Worm (Caenorhabditis elegans): ENCODE data around the gene sri-73.
A peak's percentile ranks its signal among the peaks of the same experiment; 100 is the strongest.

Gene sri-73

DNA sequence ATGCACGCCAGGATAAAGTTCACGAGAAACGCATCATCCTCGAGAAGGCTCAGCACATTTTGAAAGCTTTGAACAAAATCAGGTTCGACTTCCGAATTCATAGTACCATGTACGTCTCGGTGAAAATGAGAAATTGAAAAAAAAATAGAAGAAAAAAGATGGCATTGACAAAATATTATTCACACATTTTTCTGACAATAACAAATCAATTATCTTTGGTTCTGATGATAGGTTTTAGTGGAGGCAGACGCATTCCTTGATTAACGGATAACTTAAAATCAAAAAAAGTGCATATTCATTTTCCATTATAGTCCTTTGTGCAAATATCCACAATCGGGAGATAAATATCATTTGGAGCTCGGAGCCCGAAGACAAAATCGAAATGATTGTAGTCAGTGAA, 44.4 kb downstream of the sri-73 start, which contains the start of gene srw-107:
TSS of gene srw-107 (minus strand) at position 101 of the 400 bp plus-strand sequence.
- TF ChIP-seq egl-43 (GFP tag; IDR thresholded peaks at IDR 0.05): no peak

DNA sequence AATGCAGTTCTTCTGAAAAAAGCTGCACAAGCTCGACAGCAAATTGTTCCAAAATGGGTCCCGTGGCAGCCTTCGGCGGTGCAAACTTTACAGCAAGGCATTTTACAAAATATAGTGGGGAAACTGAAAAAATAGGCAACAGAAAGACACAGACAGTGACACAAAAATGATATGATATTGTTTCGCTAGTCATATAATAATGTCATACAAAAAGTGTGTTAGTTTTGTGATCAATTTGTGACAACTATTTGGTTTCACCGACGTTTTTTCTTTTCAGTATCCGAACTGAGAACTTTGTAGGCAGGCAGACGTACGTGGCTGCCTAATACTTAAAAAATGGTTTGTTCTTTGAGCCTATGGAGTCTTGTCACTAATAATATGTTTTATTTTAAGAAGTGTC, 46.4 kb downstream of the sri-73 start, which contains the start of gene nhr-210:
TSS of gene nhr-210 (minus strand) at position 101 of the 400 bp plus-strand sequence.
- TF ChIP-seq F10B5.3 (tag; optimal IDR thresholded peaks at IDR 0.05) (no peak), nhr-28 (tag; optimal IDR thresholded peaks at IDR 0.05) (peak; percentile 36), pqm-1 (tag; optimal IDR thresholded peaks at IDR 0.05) (peak; percentile 12), Y75B8A.6 (GFP tag; IDR thresholded peaks at IDR 0.05) (no peak), lsy-2 (tag; optimal IDR thresholded peaks at IDR 0.05) (no peak), nhr-102 (tag; optimal IDR thresholded peaks at IDR 0.05) (peak; percentile 77), aha-1 (tag) (no peak), unc-130 (GFP tag; optimal IDR thresholded peaks at IDR 0.05) (no peak), nhr-42 (GFP tag; IDR thresholded peaks at IDR 0.05) (no peak), pha-4 (GFP tag; IDR thresholded peaks at IDR 0.05) (no peak), pha-4 (tag; optimal IDR thresholded peaks at IDR 0.05) (no peak)

All from whole organism, L4 larva.